Worm (Caenorhabditis elegans) whole organism, young adult: ENCODE measurements around the gene lact-1.

Source experiments
- B0019.2 ChIP-seq: fragments of 200-800 bp; sonication (Bioruptor generic); conservative IDR thresholded peaks from 2 replicates; pipeline ENCODE4 v1.3.6; 2022; ENCODE audit warnings: missing genetic modification reagents, missing genetic modification characterization, missing compliant biosample characterization
- B0261.1 ChIP-seq: sonication (generic microtip); optimal IDR thresholded peaks from 2 replicates; lab custom pipeline; 2016; ENCODE audit warnings: mild to moderate bottlenecking, missing genetic modification characterization, moderate library complexity, missing compliant biosample characterization
- C06A6.2 ChIP-seq: fragments of 200-800 bp; sonication (Bioruptor generic); conservative IDR thresholded peaks from 2 replicates; pipeline ENCODE4 v1.3.6; 2022; ENCODE audit warnings: missing genetic modification characterization, missing compliant biosample characterization
- C17E4.6 ChIP-seq: fragments of 200-800 bp; sonication (Bioruptor generic); IDR thresholded peaks from 2 replicates; pipeline ENCODE4 v1.3.6; 2022; ENCODE audit warnings: missing genetic modification reagents, missing genetic modification characterization, missing compliant biosample characterization
- F33H1.4 ChIP-seq: fragments of 200-800 bp; sonication (Bioruptor generic); IDR thresholded peaks from 2 replicates; pipeline ENCODE4 v1.3.6; 2022; ENCODE audit warnings: missing genetic modification reagents, missing genetic modification characterization, missing compliant biosample characterization
- F37B4.10 ChIP-seq: fragments of 200-800 bp; sonication (Bioruptor generic); IDR thresholded peaks from 2 replicates; pipeline ENCODE4 v1.3.6; 2022; ENCODE audit warnings: missing genetic modification characterization, missing compliant biosample characterization
- F55B11.4 ChIP-seq: sonication (generic microtip); optimal IDR thresholded peaks from 2 replicates; lab custom pipeline; 2016; ENCODE audit warnings: missing compliant biosample characterization, missing genetic modification characterization, borderline replicate concordance; ENCODE audit not compliant: insufficient read depth
- T07F8.4 ChIP-seq: sonication (generic microtip); optimal IDR thresholded peaks from 2 replicates; lab custom pipeline; 2016; ENCODE audit warnings: mild to moderate bottlenecking, missing genetic modification characterization, moderate library complexity, missing compliant biosample characterization
- Y53F4B.3 ChIP-seq: fragments of 200-800 bp; sonication (Bioruptor generic); IDR thresholded peaks from 2 replicates; pipeline ENCODE4 v1.3.6; 2022; ENCODE audit warnings: missing genetic modification reagents, missing genetic modification characterization, missing compliant biosample characterization
- Y67H2A.10 ChIP-seq: fragments of 200-800 bp; sonication (Bioruptor generic); conservative IDR thresholded peaks from 2 replicates; pipeline ENCODE4 v1.3.6; 2022; ENCODE audit warnings: missing genetic modification reagents, missing genetic modification characterization, missing compliant biosample characterization
- Y79H2A.3 ChIP-seq: fragments of 200-800 bp; sonication (Bioruptor generic); conservative IDR thresholded peaks from 2 replicates; pipeline ENCODE4 v1.3.6; 2022; ENCODE audit warnings: missing genetic modification reagents, missing genetic modification characterization, missing compliant biosample characterization
- ZK185.1 ChIP-seq: sonication (generic microtip); optimal IDR thresholded peaks from 2 replicates; lab custom pipeline; 2016; ENCODE audit warnings: mild to moderate bottlenecking, missing genetic modification characterization, missing compliant biosample characterization; ENCODE audit not compliant: poor library complexity, severe bottlenecking
- akir-1 ChIP-seq: fragments of 200-800 bp; sonication (Bioruptor generic); optimal IDR thresholded peaks from 2 replicates; lab custom pipeline; 2018; ENCODE audit warnings: mild to moderate bottlenecking, missing genetic modification characterization, moderate library complexity, missing compliant biosample characterization
- aptf-3 ChIP-seq: fragments of 200-800 bp; sonication (Bioruptor generic); IDR thresholded peaks from 2 replicates; pipeline ENCODE4 v1.3.6; 2022; ENCODE audit warnings: missing genetic modification characterization, missing compliant biosample characterization
- attf-5 ChIP-seq: fragments of 200-800 bp; sonication (Bioruptor generic); optimal IDR thresholded peaks from 2 replicates; lab custom pipeline; 2018; ENCODE audit warnings: mild to moderate bottlenecking, missing genetic modification characterization, missing compliant biosample characterization
- ceh-40 ChIP-seq: fragments of 200-800 bp; sonication (Bioruptor generic); IDR thresholded peaks from 2 replicates; pipeline ENCODE4 v1.3.6; 2022; ENCODE audit warnings: missing genetic modification characterization, missing compliant biosample characterization
- ceh-79 ChIP-seq: sonication (generic microtip); optimal IDR thresholded peaks from 2 replicates; lab custom pipeline; 2017; ENCODE audit warnings: mild to moderate bottlenecking, missing genetic modification characterization, missing compliant biosample characterization
- chd-7 ChIP-seq: sonication (generic microtip); optimal IDR thresholded peaks from 2 replicates; lab custom pipeline; 2016; ENCODE audit warnings: mild to moderate bottlenecking, missing genetic modification characterization, moderate library complexity, missing compliant biosample characterization
- dox-1 ChIP-seq: fragments of 200-800 bp; sonication (Bioruptor generic); IDR thresholded peaks from 2 replicates; pipeline ENCODE4 v1.3.6; 2022; ENCODE audit warnings: missing genetic modification reagents, missing genetic modification characterization, missing compliant biosample characterization
- dpff-1 ChIP-seq: sonication (generic microtip); optimal IDR thresholded peaks from 2 replicates; lab custom pipeline; 2017; ENCODE audit warnings: mild to moderate bottlenecking, missing genetic modification characterization, missing compliant biosample characterization
- dpl-1 ChIP-seq: fragments of 150-350 bp; optimal IDR thresholded peaks from 2 replicates; lab custom pipeline; 2014; ENCODE audit warnings: missing biosample characterization, missing genetic modification reagents, missing genetic modification characterization
- egrh-3 ChIP-seq: fragments of 200-800 bp; sonication (Bioruptor generic); IDR thresholded peaks from 2 replicates; pipeline ENCODE4 v1.3.6; 2022; ENCODE audit warnings: missing genetic modification reagents, missing genetic modification characterization, missing compliant biosample characterization
- ets-4 ChIP-seq: fragments of 200-800 bp; sonication (Bioruptor generic); optimal IDR thresholded peaks from 2 replicates; lab custom pipeline; 2018; ENCODE audit warnings: mild to moderate bottlenecking, missing genetic modification characterization, missing compliant biosample characterization
- him-1 ChIP-seq: sonication (generic microtip); optimal IDR thresholded peaks from 2 replicates; lab custom pipeline; 2016; ENCODE audit warnings: missing genotype, missing genetic modification reagents, missing genetic modification characterization, missing compliant biosample characterization
- hlh-12 ChIP-seq: sonication (generic microtip); optimal IDR thresholded peaks from 2 replicates; lab custom pipeline; 2016; ENCODE audit warnings: missing genetic modification characterization, missing compliant biosample characterization
- hmg-1.2 ChIP-seq: fragments of 200-800 bp; sonication (Bioruptor generic); IDR thresholded peaks from 2 replicates; pipeline ENCODE4 v1.3.6; 2022; ENCODE audit warnings: missing genetic modification reagents, missing genetic modification characterization, missing compliant biosample characterization
- hmg-20 ChIP-seq: fragments of 200-800 bp; sonication (Bioruptor generic); IDR thresholded peaks from 2 replicates; pipeline ENCODE4 v1.3.6; 2022; ENCODE audit warnings: missing genetic modification reagents, missing genetic modification characterization, missing compliant biosample characterization
- hsf-1 ChIP-seq: fragments of 200-800 bp; sonication (Bioruptor generic); IDR thresholded peaks from 2 replicates; pipeline ENCODE4 v1.3.6; 2022; ENCODE audit warnings: missing genetic modification reagents, missing genetic modification characterization, missing compliant biosample characterization
- lag-1 ChIP-seq: fragments of 200-800 bp; sonication (Bioruptor generic); IDR thresholded peaks from 2 replicates; pipeline ENCODE4 v1.3.6; 2022; ENCODE audit warnings: missing genetic modification reagents, missing genetic modification characterization, missing compliant biosample characterization
- let-607 ChIP-seq, 2 experiments: fragments of 200-800 bp in 1 of 2; sonication (Bioruptor generic) in 1 of 2; sonication (generic microtip) in 1 of 2; optimal IDR thresholded peaks; 2 replicates each; lab custom pipeline; 2016 to 2018; ENCODE audit warnings: mild to moderate bottlenecking in 2 of 2, missing compliant biosample characterization in 2 of 2, missing genetic modification characterization in 2 of 2, moderate library complexity in 2 of 2, missing genotype in 1 of 2
- lir-1 ChIP-seq: fragments of 200-800 bp; sonication (Bioruptor generic); conservative IDR thresholded peaks from 2 replicates; pipeline ENCODE4 v1.3.6; 2022; ENCODE audit warnings: missing genetic modification reagents, missing genetic modification characterization, missing compliant biosample characterization
- madf-10 ChIP-seq: sonication (generic microtip); optimal IDR thresholded peaks from 2 replicates; lab custom pipeline; 2016; ENCODE audit warnings: mild to moderate bottlenecking, missing genetic modification characterization, missing compliant biosample characterization
- madf-3 ChIP-seq: fragments of 200-800 bp; sonication (Bioruptor generic); IDR thresholded peaks from 2 replicates; pipeline ENCODE4 v1.3.6; 2022; ENCODE audit warnings: missing genetic modification reagents, missing genetic modification characterization, missing compliant biosample characterization
- mel-28 ChIP-seq: sonication (generic microtip); optimal IDR thresholded peaks from 2 replicates; lab custom pipeline; 2016; ENCODE audit warnings: borderline replicate concordance, mild to moderate bottlenecking, missing genetic modification characterization, missing compliant biosample characterization
- nfya-2 ChIP-seq: fragments of 200-800 bp; sonication (Bioruptor generic); IDR thresholded peaks from 2 replicates; pipeline ENCODE4 v1.3.6; 2022; ENCODE audit warnings: missing genetic modification reagents, missing genetic modification characterization, missing compliant biosample characterization
- nhr-120 ChIP-seq: fragments of 200-800 bp; sonication (Bioruptor generic); IDR thresholded peaks from 2 replicates; pipeline ENCODE4 v1.3.6; 2022; ENCODE audit warnings: missing genetic modification characterization, missing compliant biosample characterization
- nhr-80 ChIP-seq: sonication (generic microtip); optimal IDR thresholded peaks from 2 replicates; lab custom pipeline; 2016; ENCODE audit warnings: missing genetic modification characterization, missing compliant biosample characterization
- pha-4 ChIP-seq: fragments of 150-350 bp; sonication (generic microtip); optimal IDR thresholded peaks from 2 replicates; lab custom pipeline; 2014; ENCODE audit warnings: missing biosample characterization, missing genetic modification reagents, missing genetic modification characterization
- rec-8 ChIP-seq, 2 experiments: sonication (generic microtip); optimal IDR thresholded peaks; 2 replicates each; lab custom pipeline; 2016; ENCODE audit warnings: mild to moderate bottlenecking in 2 of 2, missing genetic modification characterization in 2 of 2, missing genetic modification reagents in 2 of 2, missing genotype in 2 of 2, missing biosample characterization in 1 of 2, missing compliant biosample characterization in 1 of 2, moderate library complexity in 1 of 2
- repo-1 ChIP-seq: sonication (generic microtip); optimal IDR thresholded peaks from 2 replicates; lab custom pipeline; 2017; ENCODE audit warnings: mild to moderate bottlenecking, missing genetic modification characterization, missing compliant biosample characterization
- snpc-1.1 ChIP-seq: sonication (generic microtip); optimal IDR thresholded peaks from 2 replicates; lab custom pipeline; 2017; ENCODE audit warnings: missing genetic modification characterization, mild to moderate bottlenecking, missing compliant biosample characterization, antibody characterized with exemption, moderate library complexity, missing genotype, missing genetic modification reagents; ENCODE audit not compliant: insufficient read depth
- sptf-2 ChIP-seq: fragments of 200-800 bp; sonication (Bioruptor generic); optimal IDR thresholded peaks from 2 replicates; lab custom pipeline; 2018; ENCODE audit warnings: mild to moderate bottlenecking, missing genetic modification characterization, missing compliant biosample characterization
- tbp1 ChIP-seq: fragments of 200-800 bp; sonication (Bioruptor generic); optimal IDR thresholded peaks from 2 replicates; lab custom pipeline; 2018; ENCODE audit warnings: mild to moderate bottlenecking, missing genetic modification characterization, missing compliant biosample characterization
- tbx-9 ChIP-seq: sonication (generic microtip); optimal IDR thresholded peaks from 2 replicates; lab custom pipeline; 2016; ENCODE audit warnings: borderline replicate concordance, missing genetic modification characterization, inconsistent platforms, missing compliant biosample characterization
- unc-62 ChIP-seq: fragments of 150-350 bp; optimal IDR thresholded peaks from 2 replicates; lab custom pipeline; 2014; ENCODE audit warnings: missing biosample characterization, missing genetic modification reagents, missing genetic modification characterization
- zfh-2 ChIP-seq: fragments of 200-800 bp; sonication (Bioruptor generic); conservative IDR thresholded peaks from 2 replicates; pipeline ENCODE4 v1.3.6; 2022; ENCODE audit warnings: missing genetic modification reagents, missing genetic modification characterization, missing compliant biosample characterization
- ztf-18 ChIP-seq: sonication (generic microtip); optimal IDR thresholded peaks from 2 replicates; lab custom pipeline; 2016; ENCODE audit warnings: missing genotype, mild to moderate bottlenecking, missing genetic modification characterization, missing compliant biosample characterization
- ztf-28 ChIP-seq: fragments of 200-800 bp; sonication (Bioruptor generic); IDR thresholded peaks from 2 replicates; pipeline ENCODE4 v1.3.6; 2022; ENCODE audit warnings: missing genetic modification reagents, missing genetic modification characterization, missing compliant biosample characterization
- ztf-6 ChIP-seq: fragments of 200-800 bp; sonication (Bioruptor generic); IDR thresholded peaks from 2 replicates; pipeline ENCODE4 v1.3.6; 2022; ENCODE audit warnings: missing genetic modification reagents, missing genetic modification characterization, missing compliant biosample characterization

The lact-1 gene

DNA sequence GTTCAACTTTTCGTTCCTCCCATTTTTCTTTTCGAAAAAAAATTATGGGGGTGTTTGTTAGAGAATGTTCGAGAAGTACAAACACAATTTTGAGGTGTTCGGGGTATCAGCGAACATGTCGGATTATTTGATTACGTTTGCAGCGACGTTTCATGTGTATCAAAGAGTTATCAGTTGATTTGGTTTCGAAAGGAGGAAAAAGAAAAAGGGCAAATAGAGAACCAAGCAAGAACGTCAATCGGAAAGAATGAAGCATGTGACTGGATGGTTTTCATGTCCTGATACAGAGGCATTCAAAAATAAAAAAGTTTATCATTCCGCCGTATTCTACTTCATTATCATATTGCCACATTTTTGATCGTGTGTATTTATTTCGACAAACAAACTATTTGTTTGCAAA, 15.4 kb downstream of the lact-1 start (continued):
- TF ChIP-seq ztf-6: no peak
- no peak for TF ChIP-seq T07F8.4 (tag; lab: Kevin White, UChicago)
- TF ChIP-seq rec-8 (tag; optimal IDR thresholded peaks at IDR 0.05; lab: Kevin White, UChicago): no peak
- no peak for TF ChIP-seq hmg-1.2 (GFP tag; lab: Robert Waterston, UW)
- TF ChIP-seq nhr-80 (tag; lab: Kevin White, UChicago): peak; percentile 97
- TF ChIP-seq dox-1 (GFP tag; lab: Robert Waterston, UW): 0 out of 2 replicates have a peak, but pooled peaks have one; percentile 30
- TF ChIP-seq snpc-1.1: no peak
- no peak for TF ChIP-seq Y67H2A.10
- peak; percentile 13 for TF ChIP-seq attf-5
- TF ChIP-seq dpl-1 (GFP tag; lab: Kevin White, UChicago): no peak
- TF ChIP-seq madf-3 (GFP tag; lab: Robert Waterston, UW): no peak
- no peak for TF ChIP-seq C17E4.6 (GFP tag; lab: Robert Waterston, UW)
- TF ChIP-seq ztf-28: no peak
- peak; percentile 30 for TF ChIP-seq unc-62 (GFP tag; lab: Kevin White, UChicago)
- no peak for TF ChIP-seq egrh-3 (GFP tag; lab: Robert Waterston, UW)
- TF ChIP-seq ceh-79: no peak
- TF ChIP-seq B0019.2 (GFP tag; lab: Robert Waterston, UW): no peak
- TF ChIP-seq hsf-1 (GFP tag; lab: Robert Waterston, UW): no peak
- no peak for TF ChIP-seq tbp1 (GFP tag; lab: Kevin White, UChicago)
- TF ChIP-seq repo-1 (tag; lab: Kevin White, UChicago): no peak
- TF ChIP-seq F33H1.4: no peak
- no peak for TF ChIP-seq ztf-18 (tag; lab: Kevin White, UChicago)
- no peak for TF ChIP-seq zfh-2
- TF ChIP-seq let-607 (tag; optimal IDR thresholded peaks at IDR 0.05; lab: Kevin White, UChicago): peak; percentile 43 to 70
- TF ChIP-seq Y79H2A.3 (GFP tag; lab: Robert Waterston, UW): no peak
- peak; percentile 54 for TF ChIP-seq ets-4 (GFP tag; lab: Kevin White, UChicago)
- TF ChIP-seq nhr-120 (GFP tag; lab: Robert Waterston, UW): no peak
- TF ChIP-seq aptf-3: no peak
- TF ChIP-seq F37B4.10: no peak
- no peak for TF ChIP-seq ceh-40 (GFP tag; lab: Robert Waterston, UW)
- no peak for TF ChIP-seq C06A6.2 (GFP tag; lab: Robert Waterston, UW)
- no peak for TF ChIP-seq akir-1 (GFP tag; lab: Kevin White, UChicago)
- TF ChIP-seq Y53F4B.3 (GFP tag; lab: Robert Waterston, UW): no peak
- TF ChIP-seq hmg-20 (GFP tag; lab: Robert Waterston, UW): no peak
- no peak for TF ChIP-seq mel-28 (tag; lab: Kevin White, UChicago)
- TF ChIP-seq madf-10: peak; percentile 36
- no peak for TF ChIP-seq B0261.1 (tag; lab: Kevin White, UChicago)
- TF ChIP-seq pha-4: peak; percentile 65
- no peak for TF ChIP-seq sptf-2 (GFP tag; lab: Kevin White, UChicago)
- TF ChIP-seq tbx-9 (tag; lab: Kevin White, UChicago): no peak
- 0 out of 2 replicates have a peak, but pooled peaks have one; percentile 10 for TF ChIP-seq lir-1
- no peak for TF ChIP-seq hlh-12
- TF ChIP-seq him-1 (tag; lab: Kevin White, UChicago): no peak
- TF ChIP-seq dpff-1: no peak
- TF ChIP-seq chd-7 (tag; lab: Kevin White, UChicago): peak; percentile 43
- no peak for TF ChIP-seq F55B11.4 (tag; lab: Kevin White, UChicago)
- TF ChIP-seq nfya-2 (GFP tag; lab: Robert Waterston, UW): no peak
- TF ChIP-seq lag-1 (GFP tag; lab: Robert Waterston, UW): no peak
- no peak for TF ChIP-seq ZK185.1 (tag; lab: Kevin White, UChicago)
